Fruit fly (Drosophila melanogaster) whole organism, embryonic: ENCODE measurements around the gene CG46441.
A peak's percentile ranks its signal among the peaks of the same experiment; 100 is the strongest.

Experiments
- CG11695 ChIP-seq: fragments of 200-800 bp; sonication (Bioruptor generic); IDR thresholded peaks from 3 replicates; pipeline ENCODE4 v1.3.6; 2022; ENCODE audit warnings: missing biosample characterization, missing genetic modification characterization
- tll ChIP-seq, 2 experiments: fragments of 200-800 bp in 1 of 2; fragments of >200 bp in 1 of 2; sonication (Bioruptor generic) in 1 of 2; optimal IDR thresholded peaks; 2 replicates each; lab custom pipeline; 2017 to 2019; ENCODE audit warnings: missing biosample characterization in 2 of 2, missing genetic modification characterization in 2 of 2, mild to moderate bottlenecking in 1 of 2, moderate library complexity in 1 of 2

- TF ChIP-seq tll (GFP tag; optimal IDR thresholded peaks at IDR 0.05; lab: Kevin White, UChicago), result no peak
- TF ChIP-seq CG11695 (GFP tag; lab: Robert Waterston, UW), result peak; percentile 56; the same call in 1 of the 3 replicates
Measured at dm6 chr3R:20542283-20543144, 40.7 kb upstream of the CG46441 start.
